Fruit fly (Drosophila melanogaster): Measurements from ENCODE around the gene RtcB.

The RtcB gene

dm6 chr2L:19441339-19441738, 10.9 kb downstream of the RtcB start:
- TF ChIP-seq CG11294 (GFP tag; IDR thresholded peaks at IDR 0.05) (peak; percentile 16; the same call in 1 of the 2 replicates), CG6854 (GFP tag; optimal IDR thresholded peaks at IDR 0.05) (no peak), CG34406 (GFP tag; optimal IDR thresholded peaks at IDR 0.05) (no peak), Hr4 (GFP tag; optimal IDR thresholded peaks at IDR 0.05) (peak; percentile 12), Gug (GFP tag; IDR thresholded peaks at IDR 0.05) (peak; percentile 44; the same call in 1 of the 2 replicates), CG8319 (GFP tag; optimal IDR thresholded peaks at IDR 0.05) (no peak), CG6163 (GFP tag; IDR thresholded peaks at IDR 0.05) (peak; percentile 22), Hr39 (GFP tag; optimal IDR thresholded peaks at IDR 0.05) (no peak), Eip78C (GFP tag) (peak; percentile 76), OdsH (GFP tag; optimal IDR thresholded peaks at IDR 0.05) (no peak), Smox (GFP tag; optimal IDR thresholded peaks at IDR 0.05) (no peak), achi (GFP tag; optimal IDR thresholded peaks at IDR 0.05) (no peak), esn (GFP tag; optimal IDR thresholded peaks at IDR 0.05) (no peak), CG8119 (GFP tag; IDR thresholded peaks at IDR 0.05) (peak; percentile 13; the same call in 1 of the 3 replicates), eg (GFP tag; IDR thresholded peaks at IDR 0.05) (peak; percentile 37; the same call in 1 of the 3 replicates), CG3032 (tag; optimal IDR thresholded peaks at IDR 0.05) (no peak), Eip75B (GFP tag; optimal IDR thresholded peaks at IDR 0.05) (no peak)

dm6 chr2L:19441791-19442190, 11.3 kb downstream of the RtcB start, which contains the start of gene RanGAP:
Gene RanGAP (plus strand): TSS chr2L:19441959.
- TF ChIP-seq Hr38 (GFP tag; optimal IDR thresholded peaks at IDR 0.05) (no peak), dac (GFP tag; optimal IDR thresholded peaks at IDR 0.05) (no peak), fkh (GFP tag; optimal IDR thresholded peaks at IDR 0.05) (no peak), vri (GFP tag; optimal IDR thresholded peaks at IDR 0.05) (no peak), CG15336 (GFP tag; IDR thresholded peaks at IDR 0.05) (no peak), dsx (GFP tag; optimal IDR thresholded peaks at IDR 0.05; ENCODE audit: poor library complexity, severe bottlenecking) (no peak), Gug (GFP tag; IDR thresholded peaks at IDR 0.05) (no peak), spab (GFP tag; optimal IDR thresholded peaks at IDR 0.05) (no peak), Hr39 (GFP tag; optimal IDR thresholded peaks at IDR 0.05) (no peak), CG4318 (GFP tag; optimal IDR thresholded peaks at IDR 0.05) (peak; percentile 27), net (GFP tag; optimal IDR thresholded peaks at IDR 0.05) (peak; percentile 18), Lpt (GFP tag; optimal IDR thresholded peaks at IDR 0.05) (no peak), CG34406 (GFP tag; optimal IDR thresholded peaks at IDR 0.05) (no peak), Ets96B (tag; optimal IDR thresholded peaks at IDR 0.05) (no peak), Met (GFP tag; optimal IDR thresholded peaks at IDR 0.05) (no peak), ss (GFP tag; optimal IDR thresholded peaks at IDR 0.05) (no peak), CG8119 (GFP tag; IDR thresholded peaks at IDR 0.05) (no peak), achi (GFP tag; optimal IDR thresholded peaks at IDR 0.05) (no peak), CG6808 (GFP tag; optimal IDR thresholded peaks at IDR 0.05) (peak; percentile 40), Eip78C (GFP tag) (peak; percentile 24), fd59A (GFP tag; optimal IDR thresholded peaks at IDR 0.05) (no peak), CG3919 (GFP tag; optimal IDR thresholded peaks at IDR 0.05) (no peak), CG6792 (GFP tag; optimal IDR thresholded peaks at IDR 0.05) (no peak), OdsH (GFP tag; optimal IDR thresholded peaks at IDR 0.05) (peak; percentile 13), Eip93F (GFP tag; optimal IDR thresholded peaks at IDR 0.05) (no peak), salr (GFP tag; optimal IDR thresholded peaks at IDR 0.05) (peak in 1 of 2 experiments; percentile 1), CG16779 (tag; optimal IDR thresholded peaks at IDR 0.05) (peak; percentile 11), CG10669 (GFP tag; optimal IDR thresholded peaks at IDR 0.05) (peak; percentile 9), svp (GFP tag) (peak; percentile 71), Sox15 (GFP tag; optimal IDR thresholded peaks at IDR 0.05) (no peak), CG8319 (GFP tag; optimal IDR thresholded peaks at IDR 0.05) (no peak), CG6163 (GFP tag; IDR thresholded peaks at IDR 0.05) (peak; percentile 40; the same call in 2 of the 3 replicates), eg (GFP tag; IDR thresholded peaks at IDR 0.05) (0 out of 3 replicates have a peak, but pooled peaks have one; percentile 39), CG7368 (GFP tag; optimal IDR thresholded peaks at IDR 0.05) (no peak), CG11294 (GFP tag; IDR thresholded peaks at IDR 0.05) (peak; percentile 27; the same call in 1 of the 2 replicates), Blimp-1 (GFP tag; optimal IDR thresholded peaks at IDR 0.05) (no peak), CG1621 (tag; optimal IDR thresholded peaks at IDR 0.05) (no peak), CG6276 (GFP tag; optimal IDR thresholded peaks at IDR 0.05) (peak; percentile 60), fd85E (GFP tag; optimal IDR thresholded peaks at IDR 0.05) (no peak), CG9139 (GFP tag; optimal IDR thresholded peaks at IDR 0.05) (no peak), Hr4 (GFP tag; optimal IDR thresholded peaks at IDR 0.05) (no peak), cyc (GFP tag; optimal IDR thresholded peaks at IDR 0.05) (no peak), CG32006 (GFP tag; optimal IDR thresholded peaks at IDR 0.05) (peak; percentile 60)

Data from whole organism, prepupa.